Worm (Caenorhabditis elegans) whole organism, late embryonic: Measurements from ENCODE around the gene mars-1.

Experiments used
- ceh-22 ChIP-seq: sonication (generic microtip); optimal IDR thresholded peaks from 2 replicates; lab custom pipeline; 2017; ENCODE audit warnings: missing biosample characterization, missing genetic modification characterization
- ceh-30 ChIP-seq: fragments of 150-350 bp; optimal IDR thresholded peaks from 2 replicates; lab custom pipeline; 2014; ENCODE audit warnings: missing biosample characterization, missing genetic modification characterization
- ceh-31 ChIP-seq: sonication (generic microtip); optimal IDR thresholded peaks from 2 replicates; lab custom pipeline; 2016; ENCODE audit warnings: missing genetic modification characterization, missing compliant biosample characterization
- ceh-48 ChIP-seq: sonication (generic microtip); optimal IDR thresholded peaks from 2 replicates; lab custom pipeline; 2016; ENCODE audit warnings: missing genetic modification characterization, inconsistent platforms, missing compliant biosample characterization
- dmd-4 ChIP-seq: sonication (generic microtip); optimal IDR thresholded peaks from 2 replicates; lab custom pipeline; 2016; ENCODE audit warnings: borderline replicate concordance, missing genetic modification characterization, missing compliant biosample characterization
- elt-2 ChIP-seq: sonication (generic microtip); optimal IDR thresholded peaks from 2 replicates; lab custom pipeline; 2016; ENCODE audit warnings: missing genetic modification reagents, missing genetic modification characterization, missing compliant biosample characterization
- fkh-6 ChIP-seq: sonication (generic microtip); optimal IDR thresholded peaks from 2 replicates; lab custom pipeline; 2016; ENCODE audit warnings: missing genetic modification characterization, missing compliant biosample characterization
- hlh-30 ChIP-seq: sonication (generic microtip); optimal IDR thresholded peaks from 2 replicates; lab custom pipeline; 2017; ENCODE audit warnings: antibody characterized with exemption, missing genetic modification characterization, missing compliant biosample characterization; ENCODE audit not compliant: insufficient read depth
- ztf-16 ChIP-seq: sonication (generic microtip); optimal IDR thresholded peaks from 2 replicates; lab custom pipeline; 2017; ENCODE audit warnings: missing genetic modification characterization, missing compliant biosample characterization

mars-1 gene

ce11 chrIV:11582450-11583166 is 52.7 kb downstream of the mars-1 start:
- TF ChIP-seq ceh-31 (tag; lab: Kevin White, UChicago): peak; percentile 25
- TF ChIP-seq elt-2: peak; percentile 75
- no peak for TF ChIP-seq hlh-30 (tag; lab: Kevin White, UChicago)
- TF ChIP-seq ceh-30 (tag; lab: Kevin White, UChicago): no peak
- no peak for TF ChIP-seq ceh-22 (tag; lab: Kevin White, UChicago)
- no peak for TF ChIP-seq ceh-48 (tag; lab: Kevin White, UChicago)
- TF ChIP-seq dmd-4 (tag; lab: Kevin White, UChicago): no peak
- no peak for TF ChIP-seq ztf-16 (tag; lab: Kevin White, UChicago)
- no peak for TF ChIP-seq fkh-6 (tag; lab: Kevin White, UChicago)
